Fruit fly (Drosophila melanogaster): ENCODE measurements around the gene Ets21C.

The Ets21C gene

DNA sequence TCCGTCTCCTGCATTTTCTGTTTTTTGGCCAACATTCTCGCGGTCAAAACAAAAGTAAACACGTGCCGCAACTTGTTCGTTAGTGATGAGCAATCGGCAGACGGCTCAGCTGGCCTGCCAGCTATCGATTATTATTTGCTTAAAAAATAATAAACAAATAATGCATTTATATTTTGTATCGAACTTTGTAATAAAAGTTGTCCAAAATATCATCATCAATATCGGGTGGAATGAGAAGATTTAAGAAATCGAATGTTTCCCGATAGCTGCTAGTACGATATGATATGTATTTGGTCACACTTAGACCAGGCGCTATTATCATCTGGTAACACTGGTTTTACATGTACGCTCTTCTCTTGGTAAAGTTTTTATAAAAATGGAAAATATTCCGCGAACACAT lies 15.3 kb upstream of the Ets21C start, which contains the start of the genes Nle and Sf3b1 (continued):
- TF ChIP-seq Meics (GFP tag; optimal IDR thresholded peaks at IDR 0.05) (no peak), CG10979 (tag; optimal IDR thresholded peaks at IDR 0.05) (peak; percentile 47), Stat92E (GFP tag; optimal IDR thresholded peaks at IDR 0.05) (peak in 1 of 3 experiments; percentile 35), p53 (GFP tag; optimal IDR thresholded peaks at IDR 0.05) (no peak), odd (GFP tag; optimal IDR thresholded peaks at IDR 0.05) (no peak), Atf-2 (GFP tag; optimal IDR thresholded peaks at IDR 0.05) (peak; percentile 28), pnt (GFP tag; optimal IDR thresholded peaks at IDR 0.05) (peak; percentile 13), Hmr (GFP tag; optimal IDR thresholded peaks at IDR 0.05) (no peak), CG1603 (tag; optimal IDR thresholded peaks at IDR 0.05) (peak; percentile 80), chm (GFP tag; IDR thresholded peaks at IDR 0.05) (no peak), slbo (GFP tag; IDR thresholded peaks at IDR 0.05) (peak; percentile 76), GATAe (GFP tag; conservative IDR thresholded peaks at IDR 0.05) (no peak), CG1233 (GFP tag; optimal IDR thresholded peaks at IDR 0.05) (peak; percentile 35), fd64A (GFP tag; optimal IDR thresholded peaks at IDR 0.05) (no peak), CG10431 (GFP tag; optimal IDR thresholded peaks at IDR 0.05) (no peak), danr (GFP tag; IDR thresholded peaks at IDR 0.05) (no peak), en (GFP tag; optimal IDR thresholded peaks at IDR 0.05) (no peak), CG6272 (GFP tag; IDR thresholded peaks at IDR 0.05) (peak; percentile 38; the same call in 1 of the 2 replicates), CG7372 (GFP tag; IDR thresholded peaks at IDR 0.05) (0 out of 2 replicates have a peak, but pooled peaks have one; percentile 44), CG12236 (GFP tag; optimal IDR thresholded peaks at IDR 0.05) (peak; percentile 9), dan (GFP tag; IDR thresholded peaks at IDR 0.05) (no peak), CG10462 (GFP tag; optimal IDR thresholded peaks at IDR 0.05) (peak; percentile 27), CG2129 (GFP tag; IDR thresholded peaks at IDR 0.05; ENCODE audit: partially characterized antibody) (peak; percentile 93), inv (GFP tag; IDR thresholded peaks at IDR 0.05; ENCODE audit: partially characterized antibody) (peak; percentile 95), CG4328 (GFP tag; optimal IDR thresholded peaks at IDR 0.05) (peak; percentile 52), bigmax (GFP tag; optimal IDR thresholded peaks at IDR 0.05) (no peak), lov (optimal IDR thresholded peaks at IDR 0.05) (no peak), lov (GFP tag; IDR thresholded peaks at IDR 0.05) (no peak), CG34376 (GFP tag; optimal IDR thresholded peaks at IDR 0.05) (peak; percentile 74), Rfx (GFP tag; IDR thresholded peaks at IDR 0.05) (peak; percentile 41), CG12299 (tag; optimal IDR thresholded peaks at IDR 0.05) (peak; percentile 26), sna (GFP tag; IDR thresholded peaks at IDR 0.05; ENCODE audit: partially characterized antibody) (peak; percentile 97), sug (tag; optimal IDR thresholded peaks at IDR 0.05) (peak; percentile 80), CG7556 (GFP tag; optimal IDR thresholded peaks at IDR 0.05) (no peak), fd96Cb (tag; optimal IDR thresholded peaks at IDR 0.05) (no peak), CG2199 (GFP tag; IDR thresholded peaks at IDR 0.05) (no peak), CG5953 (GFP tag; IDR thresholded peaks at IDR 0.05) (no peak), CG9817 (tag; optimal IDR thresholded peaks at IDR 0.05) (peak; percentile 76), stc (GFP tag; IDR thresholded peaks at IDR 0.05) (no peak), Side (GFP tag; optimal IDR thresholded peaks at IDR 0.05) (peak; percentile 8), HLH3B (GFP tag; IDR thresholded peaks at IDR 0.05) (0 out of 2 replicates have a peak, but pooled peaks have one; percentile 20), CG3065 (GFP tag; optimal IDR thresholded peaks at IDR 0.05) (no peak), insv (GFP tag; optimal IDR thresholded peaks at IDR 0.05) (no peak), Atf3 (GFP tag; optimal IDR thresholded peaks at IDR 0.05) (peak; percentile 12), CG34224 (GFP tag; IDR thresholded peaks at IDR 0.05; ENCODE audit: partially characterized antibody) (peak; percentile 96), CG32772 (GFP tag; IDR thresholded peaks at IDR 0.05) (peak; percentile 23; the same call in 1 of the 2 replicates), Dp (GFP tag; optimal IDR thresholded peaks at IDR 0.05) (peak; percentile 48), zf30C (GFP tag; optimal IDR thresholded peaks at IDR 0.05) (no peak), CG7357 (GFP tag; IDR thresholded peaks at IDR 0.05) (0 out of 3 replicates have a peak, but pooled peaks have one; percentile 36), PHDP (tag; optimal IDR thresholded peaks at IDR 0.05) (no peak), nerfin-2 (GFP tag; IDR thresholded peaks at IDR 0.05; ENCODE audit: partially characterized antibody) (peak; percentile 80)

Data from whole organism, embryonic.